Fruit fly (Drosophila melanogaster) whole organism, wandering third instar larva: Measurements from ENCODE around the gene Axs.

Experiments used
- Abd-B ChIP-seq: fragments of >200 bp; optimal IDR thresholded peaks from 2 replicates; lab custom pipeline; 2017; ENCODE audit warnings: missing biosample characterization, missing genetic modification characterization
- CG32264 ChIP-seq: fragments of 200-800 bp; sonication (Bioruptor generic); optimal IDR thresholded peaks from 2 replicates; lab custom pipeline; 2016; ENCODE audit warnings: missing biosample characterization, missing genetic modification characterization
- CG9705 ChIP-seq: fragments of 200-800 bp; sonication (Bioruptor generic); optimal IDR thresholded peaks from 2 replicates; lab custom pipeline; 2018; ENCODE audit warnings: missing biosample characterization, mild to moderate bottlenecking, missing genetic modification characterization
- CrebA ChIP-seq: fragments of 200-800 bp; sonication (Bioruptor generic); optimal IDR thresholded peaks from 2 replicates; lab custom pipeline; 2016; ENCODE audit warnings: missing biosample characterization, mild to moderate bottlenecking, missing genetic modification characterization, borderline replicate concordance
- Dfd ChIP-seq: fragments of >200 bp; optimal IDR thresholded peaks from 2 replicates; lab custom pipeline; 2017; ENCODE audit warnings: missing biosample characterization, missing genetic modification characterization
- Dif ChIP-seq: fragments of 200-275, 200-300 bp; sonication (Bioruptor generic); optimal IDR thresholded peaks from 2 replicates; lab custom pipeline; 2018; ENCODE audit warnings: missing biosample characterization, missing genetic modification characterization; ENCODE audit not compliant: partially characterized antibody
- GATAd ChIP-seq: sonication (Bioruptor generic); optimal IDR thresholded peaks from 2 replicates; lab custom pipeline; 2016; ENCODE audit warnings: missing biosample characterization, missing genetic modification characterization
- HLH106 ChIP-seq: fragments of 200-800 bp; optimal IDR thresholded peaks from 3 replicates; lab custom pipeline; 2019; ENCODE audit warnings: missing biosample characterization, mild to moderate bottlenecking, missing genetic modification characterization, moderate library complexity
- Hnf4 ChIP-seq: fragments of 200-800 bp; sonication (Bioruptor generic); optimal IDR thresholded peaks from 2 replicates; lab custom pipeline; 2016; ENCODE audit warnings: missing biosample characterization, mild to moderate bottlenecking, missing genetic modification characterization
- Hr78 ChIP-seq: fragments of >200 bp; optimal IDR thresholded peaks from 2 replicates; lab custom pipeline; 2017; ENCODE audit warnings: missing biosample characterization, missing genetic modification characterization
- Hr83 ChIP-seq: fragments of 200-300 bp; sonication (Bioruptor generic); optimal IDR thresholded peaks from 2 replicates; lab custom pipeline; 2016; ENCODE audit warnings: missing biosample characterization, mild to moderate bottlenecking, missing genetic modification characterization, moderate library complexity; ENCODE audit not compliant: poor library complexity, severe bottlenecking
- Jra ChIP-seq: sonication (Bioruptor generic); optimal IDR thresholded peaks from 2 replicates; lab custom pipeline; 2016; ENCODE audit warnings: missing biosample characterization, missing genetic modification characterization
- Mio ChIP-seq: sonication (Bioruptor generic); optimal IDR thresholded peaks from 2 replicates; lab custom pipeline; 2016; ENCODE audit warnings: missing biosample characterization, missing genetic modification characterization
- Myc ChIP-seq: fragments of >200 bp; optimal IDR thresholded peaks from 2 replicates; lab custom pipeline; 2017
- N ChIP-seq: fragments of >200 bp; optimal IDR thresholded peaks from 2 replicates; lab custom pipeline; 2018; ENCODE audit warnings: missing biosample characterization, missing external identifiers, missing genetic modification characterization
- OdsH ChIP-seq: fragments of 200-800 bp; sonication (Bioruptor generic); optimal IDR thresholded peaks from 2 replicates; lab custom pipeline; 2016; ENCODE audit warnings: missing biosample characterization, mild to moderate bottlenecking, missing genetic modification characterization
- Rel ChIP-seq, 2 experiments: fragments of 200-800 bp; sonication (Bioruptor generic) in 1 of 2; optimal IDR thresholded peaks; 2 replicates in 1 of 2; 3 replicates in 1 of 2; lab custom pipeline; 2016 to 2019; ENCODE audit warnings: mild to moderate bottlenecking in 2 of 2, missing biosample characterization in 2 of 2, missing genetic modification characterization in 2 of 2, moderate library complexity in 1 of 2
- Sp1 ChIP-seq: fragments of 200-800 bp; sonication (Bioruptor generic); optimal IDR thresholded peaks from 3 replicates; lab custom pipeline; 2019; ENCODE audit warnings: missing biosample characterization, mild to moderate bottlenecking, missing genetic modification characterization, moderate library complexity
- Vsx2 ChIP-seq: fragments of 200-300, 225-300 bp; sonication (Bioruptor generic); optimal IDR thresholded peaks from 2 replicates; lab custom pipeline; 2018; ENCODE audit warnings: missing biosample characterization, missing genetic modification characterization; ENCODE audit not compliant: partially characterized antibody
- br ChIP-seq: fragments of 200-800 bp; sonication (Bioruptor generic); optimal IDR thresholded peaks from 2 replicates; lab custom pipeline; 2016; ENCODE audit warnings: missing biosample characterization, missing genetic modification characterization
- brk ChIP-seq: fragments of 200-800 bp; sonication (Bioruptor generic); optimal IDR thresholded peaks from 2 replicates; lab custom pipeline; 2016; ENCODE audit warnings: missing biosample characterization, mild to moderate bottlenecking, missing genetic modification characterization
- dl ChIP-seq, 2 experiments: fragments of 175-275, 200-275 bp in 1 of 2; fragments of 200-275 bp in 1 of 2; sonication (Bioruptor generic); optimal IDR thresholded peaks; lab custom pipeline; 2018; ENCODE audit warnings: mild to moderate bottlenecking in 2 of 2, missing biosample characterization in 2 of 2, missing genetic modification characterization in 2 of 2, moderate library complexity in 2 of 2; ENCODE audit not compliant: partially characterized antibody in 2 of 2, insufficient read depth in 1 of 2
- dmrt93B ChIP-seq: fragments of 200-800 bp; sonication (Bioruptor generic); optimal IDR thresholded peaks from 2 replicates; lab custom pipeline; 2018; ENCODE audit warnings: missing biosample characterization, mild to moderate bottlenecking, missing genetic modification characterization
- dsf ChIP-seq: sonication (Bioruptor generic); optimal IDR thresholded peaks from 2 replicates; lab custom pipeline; 2016; ENCODE audit warnings: missing biosample characterization, missing genetic modification characterization, borderline replicate concordance
- ey ChIP-seq: fragments of 200-800 bp; sonication (Bioruptor generic); optimal IDR thresholded peaks from 2 replicates; lab custom pipeline; 2016; ENCODE audit warnings: missing biosample characterization, missing genetic modification characterization
- foxo ChIP-seq, 2 experiments: fragments of 200-800 bp; sonication (Bioruptor generic); optimal IDR thresholded peaks; 2 replicates in 1 of 2; 3 replicates in 1 of 2; lab custom pipeline; 2016 to 2017; ENCODE audit warnings: missing biosample characterization in 2 of 2, missing genetic modification characterization in 2 of 2
- fru ChIP-seq: fragments of 200-800 bp; sonication (Bioruptor generic); optimal IDR thresholded peaks from 3 replicates; lab custom pipeline; 2016; ENCODE audit warnings: missing biosample characterization, mild to moderate bottlenecking, missing genetic modification characterization
- h ChIP-seq: fragments of 200-800 bp; sonication (Bioruptor generic); optimal IDR thresholded peaks from 3 replicates; lab custom pipeline; 2016; ENCODE audit warnings: missing biosample characterization, mild to moderate bottlenecking, missing genetic modification characterization
- jim ChIP-seq: fragments of 175-275, 200-325 bp; sonication (Bioruptor generic); optimal IDR thresholded peaks from 2 replicates; lab custom pipeline; 2016; ENCODE audit warnings: missing biosample characterization, mild to moderate bottlenecking, missing genetic modification characterization
- lola ChIP-seq: fragments of >200 bp; optimal IDR thresholded peaks from 2 replicates; lab custom pipeline; 2017; ENCODE audit warnings: missing biosample characterization, missing genetic modification characterization
- pan ChIP-seq: fragments of >200 bp; optimal IDR thresholded peaks from 2 replicates; lab custom pipeline; 2017
- psq ChIP-seq: fragments of 200-800 bp; sonication (Bioruptor generic); optimal IDR thresholded peaks from 3 replicates; lab custom pipeline; 2017; ENCODE audit warnings: missing biosample characterization, mild to moderate bottlenecking, missing genetic modification characterization, moderate library complexity
- rgr ChIP-seq: fragments of 200-800 bp; sonication (Bioruptor generic); optimal IDR thresholded peaks from 3 replicates; lab custom pipeline; 2016; ENCODE audit warnings: missing biosample characterization, mild to moderate bottlenecking, missing genetic modification characterization
- sage ChIP-seq: fragments of 200-800 bp; sonication (Bioruptor generic); optimal IDR thresholded peaks from 2 replicates; lab custom pipeline; 2016; ENCODE audit warnings: missing biosample characterization, mild to moderate bottlenecking, missing genetic modification characterization
- sv ChIP-seq: fragments of 200-800 bp; sonication (Bioruptor generic); optimal IDR thresholded peaks from 3 replicates; lab custom pipeline; 2016; ENCODE audit warnings: missing biosample characterization, missing genetic modification characterization
- tai ChIP-seq: sonication (Bioruptor generic); optimal IDR thresholded peaks from 2 replicates; lab custom pipeline; 2016; ENCODE audit warnings: missing biosample characterization, missing genetic modification characterization
- usp ChIP-seq: fragments of >200 bp; optimal IDR thresholded peaks from 2 replicates; lab custom pipeline; 2017; ENCODE audit warnings: missing biosample characterization, missing genetic modification characterization
- woc ChIP-seq: sonication (Bioruptor generic); optimal IDR thresholded peaks from 2 replicates; lab custom pipeline; 2016; ENCODE audit warnings: missing biosample characterization, mild to moderate bottlenecking, missing genetic modification characterization

The Axs gene

DNA sequence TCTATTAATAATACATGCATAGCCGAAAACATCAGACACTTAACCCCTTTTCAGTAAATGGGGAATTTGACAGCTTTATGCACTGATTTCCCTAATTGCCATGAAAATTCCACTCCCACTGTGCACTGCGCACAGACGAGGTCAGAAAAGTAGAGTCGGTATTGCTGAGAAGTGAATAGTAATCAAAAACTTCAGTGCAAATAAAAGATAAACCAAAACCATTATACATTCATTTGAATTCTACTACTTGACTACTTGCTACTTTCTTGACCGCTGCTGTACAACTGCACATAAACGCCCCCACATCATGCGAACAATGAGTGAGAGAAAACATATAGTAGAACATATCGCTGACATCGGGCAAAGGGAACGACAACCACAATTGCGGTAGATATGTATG lies 7.7 kb upstream of the Axs start:
- TF ChIP-seq h (GFP tag; lab: Kevin White, UChicago) (peak; percentile 68), Hnf4 (peak; percentile 38), Hr83 (GFP tag; lab: Kevin White, UChicago) (no peak), HLH106 (tag; lab: Kevin White, UChicago) (peak; percentile 61), rgr (peak; percentile 74), OdsH (GFP tag; lab: Kevin White, UChicago) (peak; percentile 54), Sp1 (peak; percentile 20), dl (GFP tag; optimal IDR thresholded peaks at IDR 0.05; lab: Kevin White, UChicago; ENCODE audit: insufficient read depth in 1 of 2, partially characterized antibody in 2 of 2) (no peak), lola (GFP tag; lab: Kevin White, UChicago) (no peak), Myc (lab: Kevin White, UChicago) (no peak), ey (GFP tag; lab: Kevin White, UChicago) (peak; percentile 61), foxo (GFP tag; optimal IDR thresholded peaks at IDR 0.05; lab: Kevin White, UChicago) (peak in 1 of 2 experiments; percentile 67), pan (lab: Kevin White, UChicago) (no peak), fru (GFP tag; lab: Kevin White, UChicago) (peak; percentile 59), psq (peak; percentile 24), CG32264 (GFP tag; lab: Kevin White, UChicago) (no peak), Dif (GFP tag; lab: Kevin White, UChicago) (no peak), Abd-B (no peak), tai (GFP tag; lab: Kevin White, UChicago) (no peak), Rel (GFP tag; optimal IDR thresholded peaks at IDR 0.05; lab: Kevin White, UChicago) (no peak), Rel (tag; optimal IDR thresholded peaks at IDR 0.05; lab: Kevin White, UChicago) (no peak), Hr78 (GFP tag; lab: Kevin White, UChicago) (no peak), br (GFP tag; lab: Kevin White, UChicago) (peak; percentile 49), sage (GFP tag; lab: Kevin White, UChicago) (no peak), CG9705 (GFP tag; lab: Kevin White, UChicago) (peak; percentile 2), Jra (GFP tag; lab: Kevin White, UChicago) (no peak), Dfd (GFP tag; lab: Kevin White, UChicago) (no peak), CrebA (GFP tag; lab: Kevin White, UChicago) (no peak), dsf (no peak), N (GFP tag; lab: Kevin White, UChicago) (no peak), usp (no peak), sv (GFP tag; lab: Kevin White, UChicago) (peak; percentile 57), woc (GFP tag; lab: Kevin White, UChicago) (peak; percentile 7), Vsx2 (GFP tag; lab: Kevin White, UChicago) (no peak), Mio (GFP tag; lab: Kevin White, UChicago) (no peak), jim (no peak), dmrt93B (GFP tag; lab: Kevin White, UChicago) (peak; percentile 28), GATAd (GFP tag; lab: Kevin White, UChicago) (no peak), brk (GFP tag; lab: Kevin White, UChicago) (no peak)

DNA sequence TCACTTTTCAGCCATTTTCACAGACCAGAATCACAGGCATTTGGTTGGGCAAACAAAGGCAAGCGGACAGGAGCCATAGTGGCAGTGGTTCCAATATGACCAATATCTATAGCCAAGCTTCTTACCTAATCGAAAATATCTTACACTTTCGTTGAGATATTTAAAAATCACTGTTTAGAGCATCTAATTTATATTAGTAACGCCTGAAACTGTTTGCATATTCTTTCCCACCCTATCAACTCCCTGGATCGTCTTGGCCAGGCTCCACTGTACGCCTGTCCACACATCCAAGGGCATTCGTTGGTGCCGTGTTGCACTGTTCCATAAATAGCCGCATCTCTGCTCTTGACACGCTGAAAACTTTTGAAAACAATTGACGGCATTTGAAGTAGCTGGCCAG lies 6.8 kb upstream of the Axs start:
- TF ChIP-seq Abd-B (no peak), Dfd (GFP tag; lab: Kevin White, UChicago) (no peak), sage (GFP tag; lab: Kevin White, UChicago) (no peak), usp (no peak), sv (GFP tag; lab: Kevin White, UChicago) (no peak), ey (GFP tag; lab: Kevin White, UChicago) (no peak), GATAd (GFP tag; lab: Kevin White, UChicago) (no peak), psq (no peak), Hr78 (GFP tag; lab: Kevin White, UChicago) (no peak), CG32264 (GFP tag; lab: Kevin White, UChicago) (no peak), jim (no peak)
